ENCODE assay signal across 1 worm cellular context in the genomic region with DNA sequence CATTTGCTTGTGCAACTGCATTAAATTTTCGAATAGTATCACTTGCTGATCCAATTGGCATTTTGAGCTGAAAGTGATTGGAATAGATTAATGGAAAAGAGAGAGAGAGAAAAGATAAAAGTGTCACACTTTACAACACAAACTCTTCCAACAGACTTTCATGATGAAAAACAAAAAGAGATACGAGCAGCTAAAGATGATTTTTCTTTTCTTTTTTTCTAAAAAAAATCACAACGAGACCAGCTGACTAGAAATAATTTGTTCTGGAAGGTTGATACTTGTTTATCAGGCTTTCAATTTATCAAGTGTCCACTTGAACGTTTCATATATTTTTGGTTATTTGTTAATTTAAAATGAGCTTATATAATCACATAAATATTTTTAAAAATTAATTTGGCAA.
TF ChIP-seq lines count a peak whose summit lies in the region.

No protein-coding gene starts in this region.

TF ChIP-seq in whole organism, L1 larva, 84 proteins besides CTCF, POLR2A, EP300 and RAD21 (continued from another document):
- no peak for TF ChIP-seq jun-1 (tag; optimal IDR thresholded peaks at IDR 0.05; lab: Kevin White, UChicago)
- peak; percentile 63 for TF ChIP-seq lin-14 (GFP tag; optimal IDR thresholded peaks at IDR 0.05; lab: Kevin White, UChicago)
- TF ChIP-seq snu-23 (GFP tag; optimal IDR thresholded peaks at IDR 0.05; lab: Kevin White, UChicago) = peak; percentile 58
- peak; percentile 77 for TF ChIP-seq nhr-71 (tag; optimal IDR thresholded peaks at IDR 0.05; lab: Kevin White, UChicago)
